Fruit fly (Drosophila melanogaster): ENCODE measurements around the gene Ctr9.

DNA sequence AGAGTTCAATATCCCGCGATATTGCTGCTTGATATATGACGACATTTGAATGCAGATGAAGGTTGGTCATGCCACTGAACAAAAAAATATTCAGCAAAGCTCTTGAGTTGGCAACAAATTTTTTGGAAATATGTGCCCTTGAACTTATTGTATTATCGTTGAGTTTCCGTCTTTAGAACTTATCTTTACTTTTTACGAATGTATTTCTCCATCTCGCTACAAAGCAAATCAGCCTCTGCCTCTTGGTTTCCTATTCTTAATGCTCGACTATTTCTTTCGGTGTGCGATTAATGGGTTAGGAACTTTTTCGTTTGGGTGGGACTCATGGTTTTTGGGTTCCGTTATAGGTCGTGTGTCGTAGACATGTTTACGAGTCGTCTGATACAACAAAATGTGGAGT lies 16.1 kb downstream of the Ctr9 start:
- TF ChIP-seq Vsx2 (GFP tag; optimal IDR thresholded peaks at IDR 0.05; ENCODE audit: partially characterized antibody) (no peak), sage (GFP tag; optimal IDR thresholded peaks at IDR 0.05) (no peak)
